Worm (Caenorhabditis elegans) whole organism, young adult: Measurements from ENCODE around the gene F47E1.20.

Experiments used
- F23B12.7 ChIP-seq: sonication (generic microtip); optimal IDR thresholded peaks from 2 replicates; lab custom pipeline; 2017; ENCODE audit warnings: missing genetic modification characterization, mild to moderate bottlenecking, missing compliant biosample characterization, antibody characterized with exemption, moderate library complexity; ENCODE audit not compliant: insufficient read depth
- F33H1.4 ChIP-seq: fragments of 200-800 bp; sonication (Bioruptor generic); IDR thresholded peaks from 2 replicates; pipeline ENCODE4 v1.3.6; 2022; ENCODE audit warnings: missing genetic modification reagents, missing genetic modification characterization, missing compliant biosample characterization
- F39B2.1 ChIP-seq: fragments of 200-800 bp; sonication (Bioruptor generic); IDR thresholded peaks from 2 replicates; pipeline ENCODE4 v1.3.6; 2022; ENCODE audit warnings: missing genetic modification reagents, missing genetic modification characterization, missing compliant biosample characterization
- F52B5.7 ChIP-seq: sonication (generic microtip); optimal IDR thresholded peaks from 2 replicates; lab custom pipeline; 2016; ENCODE audit warnings: mild to moderate bottlenecking, missing genetic modification characterization, missing compliant biosample characterization
- K11D2.4 ChIP-seq: fragments of 200-800 bp; sonication (Bioruptor generic); IDR thresholded peaks from 2 replicates; pipeline ENCODE4 v1.3.6; 2022; ENCODE audit warnings: missing genetic modification reagents, missing genetic modification characterization, missing compliant biosample characterization
- akir-1 ChIP-seq: fragments of 200-800 bp; sonication (Bioruptor generic); optimal IDR thresholded peaks from 2 replicates; lab custom pipeline; 2018; ENCODE audit warnings: mild to moderate bottlenecking, missing genetic modification characterization, moderate library complexity, missing compliant biosample characterization
- atf-7 ChIP-seq: sonication (generic microtip); optimal IDR thresholded peaks from 2 replicates; lab custom pipeline; 2017; ENCODE audit warnings: mild to moderate bottlenecking, missing genetic modification characterization, missing compliant biosample characterization
- attf-6 ChIP-seq: fragments of 200-800 bp; sonication (Bioruptor generic); IDR thresholded peaks from 2 replicates; pipeline ENCODE4 v1.3.6; 2022; ENCODE audit warnings: missing genetic modification reagents, missing genetic modification characterization, missing compliant biosample characterization
- bed-1 ChIP-seq: fragments of 200-800 bp; sonication (Bioruptor generic); IDR thresholded peaks from 2 replicates; pipeline ENCODE4 v1.3.6; 2022; ENCODE audit warnings: missing genetic modification reagents, missing genetic modification characterization, missing compliant biosample characterization
- ceh-27 ChIP-seq: fragments of 200-800 bp; sonication (Bioruptor generic); optimal IDR thresholded peaks from 2 replicates; lab custom pipeline; 2018; ENCODE audit warnings: mild to moderate bottlenecking, missing genetic modification characterization, moderate library complexity, missing compliant biosample characterization
- ceh-58 ChIP-seq: fragments of 200-800 bp; sonication (Bioruptor generic); IDR thresholded peaks from 2 replicates; pipeline ENCODE4 v1.3.6; 2022; ENCODE audit warnings: missing genetic modification characterization, missing compliant biosample characterization
- chd-7 ChIP-seq: sonication (generic microtip); optimal IDR thresholded peaks from 2 replicates; lab custom pipeline; 2016; ENCODE audit warnings: mild to moderate bottlenecking, missing genetic modification characterization, moderate library complexity, missing compliant biosample characterization
- die-1 ChIP-seq: sonication (generic microtip); optimal IDR thresholded peaks from 2 replicates; lab custom pipeline; 2016; ENCODE audit warnings: missing genotype, mild to moderate bottlenecking, missing genetic modification characterization, missing compliant biosample characterization
- egl-44 ChIP-seq: fragments of 200-800 bp; sonication (Bioruptor generic); IDR thresholded peaks from 2 replicates; pipeline ENCODE4 v1.3.6; 2022; ENCODE audit warnings: missing genetic modification reagents, missing genetic modification characterization, missing compliant biosample characterization
- ets-4 ChIP-seq: fragments of 200-800 bp; sonication (Bioruptor generic); optimal IDR thresholded peaks from 2 replicates; lab custom pipeline; 2018; ENCODE audit warnings: mild to moderate bottlenecking, missing genetic modification characterization, missing compliant biosample characterization
- fkh-3 ChIP-seq: sonication (generic microtip); optimal IDR thresholded peaks from 2 replicates; lab custom pipeline; 2016; ENCODE audit warnings: mild to moderate bottlenecking, missing genetic modification characterization, missing compliant biosample characterization
- gei-17 ChIP-seq: fragments of 200-800 bp; sonication (Bioruptor generic); optimal IDR thresholded peaks from 2 replicates; lab custom pipeline; 2018; ENCODE audit warnings: mild to moderate bottlenecking, missing genetic modification characterization, missing compliant biosample characterization
- hmg-1.2 ChIP-seq: fragments of 200-800 bp; sonication (Bioruptor generic); IDR thresholded peaks from 2 replicates; pipeline ENCODE4 v1.3.6; 2022; ENCODE audit warnings: missing genetic modification reagents, missing genetic modification characterization, missing compliant biosample characterization
- let-526 ChIP-seq: fragments of 200-800 bp; sonication (Bioruptor generic); IDR thresholded peaks from 2 replicates; pipeline ENCODE4 v1.3.6; 2022; ENCODE audit warnings: missing genetic modification reagents, missing genetic modification characterization, missing compliant biosample characterization
- let-607 ChIP-seq, 2 experiments: fragments of 200-800 bp in 1 of 2; sonication (Bioruptor generic) in 1 of 2; sonication (generic microtip) in 1 of 2; optimal IDR thresholded peaks; 2 replicates each; lab custom pipeline; 2016 to 2018; ENCODE audit warnings: mild to moderate bottlenecking in 2 of 2, missing compliant biosample characterization in 2 of 2, missing genetic modification characterization in 2 of 2, moderate library complexity in 2 of 2, missing genotype in 1 of 2
- lin-26 ChIP-seq: fragments of 200-800 bp; sonication (Bioruptor generic); IDR thresholded peaks from 2 replicates; pipeline ENCODE4 v1.3.6; 2022; ENCODE audit warnings: missing genetic modification reagents, missing genetic modification characterization, missing compliant biosample characterization
- lin-54 ChIP-seq: fragments of 200-800 bp; sonication (Bioruptor generic); optimal IDR thresholded peaks from 2 replicates; lab custom pipeline; 2018; ENCODE audit warnings: mild to moderate bottlenecking, missing genetic modification characterization, missing compliant biosample characterization
- lir-1 ChIP-seq: fragments of 200-800 bp; sonication (Bioruptor generic); conservative IDR thresholded peaks from 2 replicates; pipeline ENCODE4 v1.3.6; 2022; ENCODE audit warnings: missing genetic modification reagents, missing genetic modification characterization, missing compliant biosample characterization
- lsl-1 ChIP-seq: fragments of 200-800 bp; sonication (Bioruptor generic); optimal IDR thresholded peaks from 2 replicates; lab custom pipeline; 2018; ENCODE audit warnings: mild to moderate bottlenecking, missing genetic modification characterization, moderate library complexity, missing compliant biosample characterization
- madf-3 ChIP-seq: fragments of 200-800 bp; sonication (Bioruptor generic); IDR thresholded peaks from 2 replicates; pipeline ENCODE4 v1.3.6; 2022; ENCODE audit warnings: missing genetic modification reagents, missing genetic modification characterization, missing compliant biosample characterization
- nfya-1 ChIP-seq: sonication (generic microtip); optimal IDR thresholded peaks from 2 replicates; lab custom pipeline; 2017; ENCODE audit warnings: antibody characterized with exemption, missing compliant biosample characterization, missing genetic modification characterization, borderline replicate concordance; ENCODE audit not compliant: insufficient read depth
- pbrm-1 ChIP-seq: fragments of 200-800 bp; sonication (Bioruptor generic); IDR thresholded peaks from 2 replicates; pipeline ENCODE4 v1.3.6; 2022; ENCODE audit warnings: missing genetic modification reagents, missing genetic modification characterization, missing compliant biosample characterization
- rcor-1 ChIP-seq: fragments of 200-800 bp; sonication (Bioruptor generic); IDR thresholded peaks from 2 replicates; pipeline ENCODE4 v1.3.6; 2022; ENCODE audit warnings: missing genetic modification reagents, missing genetic modification characterization, missing compliant biosample characterization
- repo-1 ChIP-seq: sonication (generic microtip); optimal IDR thresholded peaks from 2 replicates; lab custom pipeline; 2017; ENCODE audit warnings: mild to moderate bottlenecking, missing genetic modification characterization, missing compliant biosample characterization
- rpc-1 ChIP-seq, 2 experiments: fragments of 150-350 bp in 1 of 2; sonication (generic microtip) in 1 of 2; optimal IDR thresholded peaks; 2 replicates each; lab custom pipeline; 2014 to 2018; ENCODE audit warnings: missing biosample characterization in 1 of 2, missing genetic modification characterization in 1 of 2, missing genetic modification reagents in 1 of 2, missing genotype in 1 of 2
- somi-1 ChIP-seq: fragments of 200-800 bp; sonication (Bioruptor generic); optimal IDR thresholded peaks from 2 replicates; lab custom pipeline; 2018; ENCODE audit warnings: mild to moderate bottlenecking, missing genetic modification characterization, missing compliant biosample characterization
- tbp1 ChIP-seq: fragments of 200-800 bp; sonication (Bioruptor generic); optimal IDR thresholded peaks from 2 replicates; lab custom pipeline; 2018; ENCODE audit warnings: mild to moderate bottlenecking, missing genetic modification characterization, missing compliant biosample characterization
- unc-62 ChIP-seq: fragments of 150-350 bp; optimal IDR thresholded peaks from 2 replicates; lab custom pipeline; 2014; ENCODE audit warnings: missing biosample characterization, missing genetic modification reagents, missing genetic modification characterization
- xnd-1 ChIP-seq: sonication (generic microtip); optimal IDR thresholded peaks from 2 replicates; lab custom pipeline; 2016; ENCODE audit warnings: missing genotype, missing genetic modification reagents, missing genetic modification characterization, missing compliant biosample characterization
- ztf-22 ChIP-seq: fragments of 200-800 bp; sonication (Bioruptor generic); optimal IDR thresholded peaks from 2 replicates; lab custom pipeline; 2018; ENCODE audit warnings: mild to moderate bottlenecking, missing genetic modification characterization, moderate library complexity, missing compliant biosample characterization
- ztf-26 ChIP-seq: sonication (generic microtip); optimal IDR thresholded peaks from 2 replicates; lab custom pipeline; 2017; ENCODE audit warnings: missing genetic modification characterization, missing compliant biosample characterization
- ztf-28 ChIP-seq: fragments of 200-800 bp; sonication (Bioruptor generic); IDR thresholded peaks from 2 replicates; pipeline ENCODE4 v1.3.6; 2022; ENCODE audit warnings: missing genetic modification reagents, missing genetic modification characterization, missing compliant biosample characterization

The F47E1.20 gene

ce11 chrX:9082646-9083045, 33.9 kb downstream of the F47E1.20 start, which contains the start of gene ajm-1:
ajm-1 (plus strand) TSS chrX:9082946.
- TF ChIP-seq repo-1 (tag; lab: Kevin White, UChicago) (no peak), egl-44 (GFP tag; lab: Robert Waterston, UW) (no peak), rpc-1 (optimal IDR thresholded peaks at IDR 0.05; lab: Kevin White, UChicago) (no peak), rpc-1 (tag; optimal IDR thresholded peaks at IDR 0.05; lab: Kevin White, UChicago) (no peak), ztf-22 (GFP tag; lab: Kevin White, UChicago) (no peak), gei-17 (GFP tag; lab: Kevin White, UChicago) (no peak), akir-1 (no peak), atf-7 (no peak), hmg-1.2 (GFP tag; lab: Robert Waterston, UW) (no peak), ceh-27 (GFP tag; lab: Kevin White, UChicago) (no peak), F39B2.1 (no peak), pbrm-1 (GFP tag; lab: Robert Waterston, UW) (no peak), rcor-1 (no peak), fkh-3 (tag; lab: Kevin White, UChicago) (no peak), ets-4 (GFP tag; lab: Kevin White, UChicago) (no peak), let-607 (tag; optimal IDR thresholded peaks at IDR 0.05; lab: Kevin White, UChicago) (no peak), chd-7 (no peak), ceh-58 (GFP tag; lab: Robert Waterston, UW) (no peak), K11D2.4 (no peak), die-1 (tag; lab: Kevin White, UChicago) (no peak)

- peak; percentile 53 for TF ChIP-seq unc-62
- TF ChIP-seq xnd-1 (tag; lab: Kevin White, UChicago), result no peak
- TF ChIP-seq F52B5.7 (tag; lab: Kevin White, UChicago), result no peak
- TF ChIP-seq attf-6 (GFP tag; lab: Robert Waterston, UW), result no peak
- TF ChIP-seq lir-1, result no peak
These were observed 37.1 kb downstream of the F47E1.20 start for ce11 chrX:9085864-9086263.

- no peak for TF ChIP-seq F33H1.4 (GFP tag; lab: Robert Waterston, UW)
- TF ChIP-seq F23B12.7, result no peak
- TF ChIP-seq tbp1 (GFP tag; lab: Kevin White, UChicago), result no peak
- no peak for TF ChIP-seq lin-26 (GFP tag; lab: Robert Waterston, UW)
- no peak for TF ChIP-seq ztf-28 (GFP tag; lab: Robert Waterston, UW)
- TF ChIP-seq lin-54, result no peak
- TF ChIP-seq ets-4 (GFP tag; lab: Kevin White, UChicago), result no peak
- no peak for TF ChIP-seq bed-1 (GFP tag; lab: Robert Waterston, UW)
- TF ChIP-seq lsl-1 (GFP tag; lab: Kevin White, UChicago), result no peak
- TF ChIP-seq somi-1 (GFP tag; lab: Kevin White, UChicago), result no peak
These were observed 39.9 kb downstream of the F47E1.20 start for ce11 chrX:9088620-9089019.

ce11 chrX:9089536-9089935, 40.8 kb downstream of the F47E1.20 start:
- TF ChIP-seq madf-3 (GFP tag; lab: Robert Waterston, UW) (no peak), let-526 (GFP tag; lab: Robert Waterston, UW) (no peak), F33H1.4 (GFP tag; lab: Robert Waterston, UW) (no peak), nfya-1 (tag; lab: Kevin White, UChicago) (no peak), ztf-26 (tag; lab: Kevin White, UChicago) (no peak)
